Worm (Caenorhabditis elegans) whole organism, L4/young adult: Measurements from ENCODE around the gene srsx-26.

Source experiments
- W03F9.2 ChIP-seq: fragments of 150-350 bp; optimal IDR thresholded peaks from 2 replicates; lab custom pipeline; 2014; ENCODE audit warnings: missing biosample characterization, missing genetic modification characterization
- dao-5 ChIP-seq: sonication (generic microtip); optimal IDR thresholded peaks from 2 replicates; lab custom pipeline; 2016; ENCODE audit warnings: missing genotype, missing genetic modification characterization, moderate library complexity, missing compliant biosample characterization
- him-1 ChIP-seq: sonication (generic microtip); optimal IDR thresholded peaks from 2 replicates; lab custom pipeline; 2016; ENCODE audit warnings: missing genotype, missing genetic modification reagents, missing genetic modification characterization, missing compliant biosample characterization

DNA sequence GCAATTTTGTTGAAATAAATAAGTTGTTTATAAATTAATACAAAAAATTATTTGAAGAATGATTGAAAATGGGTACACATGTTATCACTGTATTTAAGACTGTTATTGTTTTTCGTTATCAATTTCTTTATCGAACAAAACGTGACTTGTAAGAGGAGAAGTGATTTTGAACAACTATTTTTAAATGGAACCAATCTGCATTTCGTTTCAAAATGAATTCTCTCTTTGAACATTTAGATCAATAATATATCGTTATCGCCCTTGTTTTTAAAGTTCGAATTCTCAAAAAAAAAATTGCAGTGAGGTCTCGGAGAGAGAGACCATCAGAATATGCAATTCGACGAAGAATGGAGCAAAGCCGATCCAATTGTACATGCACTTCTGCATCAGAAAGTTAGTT, 30.8 kb downstream of the srsx-26 start, which contains the start of gene cul-5:
- TF ChIP-seq W03F9.2 (tag; lab: Kevin White, UChicago) (no peak), him-1 (no peak), dao-5 (no peak)
